Fruit fly (Drosophila melanogaster) whole organism, embryonic: ENCODE results near the gene CG14966.

Experiments used
- CG10431 ChIP-seq: fragments of 200-800 bp; sonication (Bioruptor generic); optimal IDR thresholded peaks from 3 replicates; lab custom pipeline; 2018; ENCODE audit warnings: missing biosample characterization, mild to moderate bottlenecking, missing genetic modification characterization
- CG10979 ChIP-seq: fragments of 200-800 bp; sonication (Bioruptor generic); optimal IDR thresholded peaks from 2 replicates; lab custom pipeline; 2018; ENCODE audit warnings: missing biosample characterization, mild to moderate bottlenecking, missing genetic modification characterization, moderate library complexity
- CG12155 ChIP-seq: fragments of 200-800 bp; sonication (Bioruptor generic); optimal IDR thresholded peaks from 3 replicates; lab custom pipeline; 2016; ENCODE audit warnings: missing biosample characterization, missing genetic modification characterization
- CG12299 ChIP-seq: fragments of 200-800 bp; sonication (Bioruptor generic); optimal IDR thresholded peaks from 2 replicates; lab custom pipeline; 2018; ENCODE audit warnings: missing biosample characterization, mild to moderate bottlenecking, missing genetic modification characterization
- CG13123 ChIP-seq: fragments of 200-800 bp; sonication (Bioruptor generic); optimal IDR thresholded peaks from 2 replicates; lab custom pipeline; 2016; ENCODE audit warnings: missing biosample characterization, missing genetic modification characterization
- CG13296 ChIP-seq: fragments of 200-800 bp; sonication (Bioruptor generic); optimal IDR thresholded peaks from 3 replicates; lab custom pipeline; 2018; ENCODE audit warnings: missing biosample characterization, mild to moderate bottlenecking, missing genetic modification characterization
- CG13775 ChIP-seq: fragments of 200-800 bp; sonication (Bioruptor generic); optimal IDR thresholded peaks from 3 replicates; lab custom pipeline; 2017; ENCODE audit warnings: missing biosample characterization, mild to moderate bottlenecking, missing genetic modification characterization
- CG1647 ChIP-seq: fragments of 200-800 bp; sonication (Bioruptor generic); optimal IDR thresholded peaks from 3 replicates; lab custom pipeline; 2016; ENCODE audit warnings: missing biosample characterization, missing genetic modification characterization
- CG17568 ChIP-seq: fragments of 200-800 bp; sonication (Bioruptor generic); optimal IDR thresholded peaks from 2 replicates; lab custom pipeline; 2018; ENCODE audit warnings: missing biosample characterization, mild to moderate bottlenecking, missing genetic modification characterization, moderate library complexity
- CG31365 ChIP-seq: fragments of 200-800 bp; sonication (Bioruptor generic); optimal IDR thresholded peaks from 2 replicates; lab custom pipeline; 2018; ENCODE audit warnings: missing biosample characterization, mild to moderate bottlenecking, missing genetic modification characterization
- CG3847 ChIP-seq: fragments of 200-800 bp; sonication (Bioruptor generic); IDR thresholded peaks from 2 replicates; pipeline ENCODE4 v1.3.6; 2022; ENCODE audit warnings: missing biosample characterization, missing genetic modification characterization
- CG4360 ChIP-seq: fragments of 200-800 bp; sonication (Bioruptor generic); IDR thresholded peaks from 2 replicates; pipeline ENCODE4 v1.3.6; 2022; ENCODE audit warnings: missing biosample characterization, missing genetic modification characterization
- CG4820 ChIP-seq: fragments of 200-800 bp; sonication (Bioruptor generic); optimal IDR thresholded peaks from 3 replicates; lab custom pipeline; 2016; ENCODE audit warnings: missing biosample characterization, missing genetic modification characterization
- CG7556 ChIP-seq: fragments of 200-800 bp; sonication (Bioruptor generic); optimal IDR thresholded peaks from 2 replicates; lab custom pipeline; 2017; ENCODE audit warnings: missing biosample characterization, mild to moderate bottlenecking, missing genetic modification characterization
- CG8944 ChIP-seq: fragments of 200-800 bp; sonication (Bioruptor generic); optimal IDR thresholded peaks from 3 replicates; lab custom pipeline; 2016; ENCODE audit warnings: missing biosample characterization, missing genetic modification characterization
- CG9727 ChIP-seq: fragments of 200-800 bp; sonication (Bioruptor generic); optimal IDR thresholded peaks from 3 replicates; lab custom pipeline; 2017; ENCODE audit warnings: missing biosample characterization, mild to moderate bottlenecking, missing genetic modification characterization
- Dref ChIP-seq: fragments of 200-800 bp; sonication (Bioruptor generic); IDR thresholded peaks from 2 replicates; pipeline ENCODE4 v1.3.6; 2022; ENCODE audit warnings: missing biosample characterization, missing genetic modification characterization
- Fer1 ChIP-seq: fragments of 200-800 bp; sonication (Bioruptor generic); optimal IDR thresholded peaks from 2 replicates; lab custom pipeline; 2017; ENCODE audit warnings: missing biosample characterization, mild to moderate bottlenecking, missing genetic modification characterization
- HmgD ChIP-seq: fragments of 200-800 bp; sonication (Bioruptor generic); optimal IDR thresholded peaks from 3 replicates; lab custom pipeline; 2016; ENCODE audit warnings: missing biosample characterization, missing genetic modification characterization
- HmgZ ChIP-seq: fragments of 200-800 bp; sonication (Bioruptor generic); optimal IDR thresholded peaks from 2 replicates; lab custom pipeline; 2018; ENCODE audit warnings: missing biosample characterization, mild to moderate bottlenecking, missing genetic modification characterization
- NFAT ChIP-seq: fragments of 200-800 bp; sonication (Bioruptor generic); IDR thresholded peaks from 2 replicates; pipeline ENCODE4 v1.3.6; 2022; ENCODE audit warnings: missing biosample characterization, missing genetic modification characterization
- Oli ChIP-seq: fragments of 200-800 bp; sonication (Bioruptor generic); optimal IDR thresholded peaks from 2 replicates; lab custom pipeline; 2018; ENCODE audit warnings: missing biosample characterization, mild to moderate bottlenecking, missing genetic modification characterization, moderate library complexity
- Optix ChIP-seq: fragments of 200-800 bp; sonication (Bioruptor generic); IDR thresholded peaks from 3 replicates; pipeline ENCODE4 v1.3.6; 2022; ENCODE audit warnings: missing biosample characterization, missing genetic modification characterization
- Xbp1 ChIP-seq: fragments of 200-800 bp; sonication (Bioruptor generic); optimal IDR thresholded peaks from 3 replicates; lab custom pipeline; 2016; ENCODE audit warnings: missing biosample characterization, mild to moderate bottlenecking, missing genetic modification characterization
- ab ChIP-seq: fragments of 200-800 bp; sonication (Bioruptor generic); optimal IDR thresholded peaks from 2 replicates; lab custom pipeline; 2016; ENCODE audit warnings: missing biosample characterization, missing genetic modification characterization
- abd-A ChIP-seq: fragments of 200-800 bp; sonication (Bioruptor generic); optimal IDR thresholded peaks from 3 replicates; lab custom pipeline; 2019; ENCODE audit warnings: missing biosample characterization, mild to moderate bottlenecking, missing genetic modification characterization, moderate library complexity
- ato ChIP-seq: fragments of 200-800 bp; sonication (Bioruptor generic); IDR thresholded peaks from 2 replicates; pipeline ENCODE4 v1.3.6; 2022; ENCODE audit warnings: missing biosample characterization, missing genetic modification characterization; ENCODE audit not compliant: partially characterized antibody
- bigmax ChIP-seq: fragments of 200-800 bp; sonication (Bioruptor generic); optimal IDR thresholded peaks from 2 replicates; lab custom pipeline; 2018; ENCODE audit warnings: missing biosample characterization, mild to moderate bottlenecking, missing genetic modification characterization
- cad ChIP-seq: fragments of >200 bp; optimal IDR thresholded peaks from 2 replicates; lab custom pipeline; 2017; ENCODE audit warnings: missing biosample characterization, missing genetic modification characterization
- cato ChIP-seq: fragments of 200-800 bp; sonication (Bioruptor generic); optimal IDR thresholded peaks from 2 replicates; lab custom pipeline; 2016; ENCODE audit warnings: missing biosample characterization, missing genetic modification characterization, borderline replicate concordance
- caup ChIP-seq: fragments of 200-800 bp; sonication (Bioruptor generic); optimal IDR thresholded peaks from 3 replicates; lab custom pipeline; 2017; ENCODE audit warnings: missing biosample characterization, mild to moderate bottlenecking, missing genetic modification characterization, moderate library complexity; ENCODE audit not compliant: severe bottlenecking
- dpn ChIP-seq, 2 experiments: fragments of 200-800 bp; sonication (Bioruptor generic); optimal IDR thresholded peaks; 3 replicates each; lab custom pipeline; 2016; ENCODE audit warnings: missing biosample characterization in 2 of 2, missing genetic modification characterization in 2 of 2
- fd3F ChIP-seq: fragments of 200-800 bp; sonication (Bioruptor generic); optimal IDR thresholded peaks from 2 replicates; lab custom pipeline; 2018; ENCODE audit warnings: missing biosample characterization, mild to moderate bottlenecking, missing genetic modification characterization, moderate library complexity
- fu2 ChIP-seq: fragments of 200-800 bp; sonication (Bioruptor generic); optimal IDR thresholded peaks from 2 replicates; lab custom pipeline; 2016; ENCODE audit warnings: missing biosample characterization, missing genetic modification characterization
- gcm ChIP-seq: fragments of 200-800 bp; sonication (Bioruptor generic); optimal IDR thresholded peaks from 2 replicates; lab custom pipeline; 2019; ENCODE audit warnings: missing biosample characterization, mild to moderate bottlenecking, missing genetic modification characterization, moderate library complexity
- hkb ChIP-seq, 2 experiments: fragments of 200-800 bp in 1 of 2; fragments of >200 bp in 1 of 2; sonication (Bioruptor generic) in 1 of 2; IDR thresholded peaks in 1 of 2; optimal IDR thresholded peaks in 1 of 2; 2 replicates each; pipeline versions ENCODE4 v1.3.6 to Lab custom; 2017 to 2022; ENCODE audit warnings: missing biosample characterization in 1 of 2, missing genetic modification characterization in 1 of 2
- ind ChIP-seq: fragments of 200-800 bp; sonication (Bioruptor generic); optimal IDR thresholded peaks from 3 replicates; lab custom pipeline; 2016; ENCODE audit warnings: missing biosample characterization, missing genetic modification characterization
- inv ChIP-seq: fragments of 200-800 bp; sonication (Bioruptor generic); IDR thresholded peaks from 2 replicates; pipeline ENCODE4 v1.3.6; 2022; ENCODE audit warnings: missing biosample characterization, missing genetic modification characterization; ENCODE audit not compliant: partially characterized antibody
- kay ChIP-seq: fragments of 200-800 bp; sonication (Bioruptor generic); optimal IDR thresholded peaks from 2 replicates; lab custom pipeline; 2016; ENCODE audit warnings: missing biosample characterization, missing genetic modification characterization
- lbe ChIP-seq: fragments of 200-800 bp; sonication (Bioruptor generic); optimal IDR thresholded peaks from 2 replicates; lab custom pipeline; 2016; ENCODE audit warnings: missing biosample characterization, mild to moderate bottlenecking, missing genetic modification characterization
- p53 ChIP-seq: fragments of 200-800 bp; sonication (Bioruptor generic); optimal IDR thresholded peaks from 2 replicates; lab custom pipeline; 2016; ENCODE audit warnings: missing biosample characterization, missing genetic modification characterization
- pho ChIP-seq: fragments of 200-800 bp; sonication (Bioruptor generic); optimal IDR thresholded peaks from 2 replicates; lab custom pipeline; 2016; ENCODE audit warnings: missing biosample characterization, missing genetic modification characterization
- pum ChIP-seq: fragments of 200-800 bp; sonication (Bioruptor generic); optimal IDR thresholded peaks from 2 replicates; lab custom pipeline; 2016; ENCODE audit warnings: missing biosample characterization, missing genetic modification characterization
- sens ChIP-seq: fragments of 200-800 bp; sonication (Bioruptor generic); peaks from one replicate; lab custom pipeline; 2016; ENCODE audit warnings: missing biosample characterization, missing genetic modification characterization
- sug ChIP-seq: fragments of 200-800 bp; optimal IDR thresholded peaks from 2 replicates; lab custom pipeline; 2019; ENCODE audit warnings: missing biosample characterization, mild to moderate bottlenecking, missing genetic modification characterization, moderate library complexity
- tup ChIP-seq: fragments of 200-800 bp; sonication (Bioruptor generic); optimal IDR thresholded peaks from 2 replicates; lab custom pipeline; 2016; ENCODE audit warnings: missing biosample characterization, mild to moderate bottlenecking, missing genetic modification characterization, moderate library complexity
- zen2 ChIP-seq: fragments of 200-800 bp; sonication (Bioruptor generic); IDR thresholded peaks from 3 replicates; pipeline ENCODE4 v1.3.6; 2022; ENCODE audit warnings: missing biosample characterization, missing genetic modification characterization; ENCODE audit not compliant: partially characterized antibody

CG14966 gene

DNA sequence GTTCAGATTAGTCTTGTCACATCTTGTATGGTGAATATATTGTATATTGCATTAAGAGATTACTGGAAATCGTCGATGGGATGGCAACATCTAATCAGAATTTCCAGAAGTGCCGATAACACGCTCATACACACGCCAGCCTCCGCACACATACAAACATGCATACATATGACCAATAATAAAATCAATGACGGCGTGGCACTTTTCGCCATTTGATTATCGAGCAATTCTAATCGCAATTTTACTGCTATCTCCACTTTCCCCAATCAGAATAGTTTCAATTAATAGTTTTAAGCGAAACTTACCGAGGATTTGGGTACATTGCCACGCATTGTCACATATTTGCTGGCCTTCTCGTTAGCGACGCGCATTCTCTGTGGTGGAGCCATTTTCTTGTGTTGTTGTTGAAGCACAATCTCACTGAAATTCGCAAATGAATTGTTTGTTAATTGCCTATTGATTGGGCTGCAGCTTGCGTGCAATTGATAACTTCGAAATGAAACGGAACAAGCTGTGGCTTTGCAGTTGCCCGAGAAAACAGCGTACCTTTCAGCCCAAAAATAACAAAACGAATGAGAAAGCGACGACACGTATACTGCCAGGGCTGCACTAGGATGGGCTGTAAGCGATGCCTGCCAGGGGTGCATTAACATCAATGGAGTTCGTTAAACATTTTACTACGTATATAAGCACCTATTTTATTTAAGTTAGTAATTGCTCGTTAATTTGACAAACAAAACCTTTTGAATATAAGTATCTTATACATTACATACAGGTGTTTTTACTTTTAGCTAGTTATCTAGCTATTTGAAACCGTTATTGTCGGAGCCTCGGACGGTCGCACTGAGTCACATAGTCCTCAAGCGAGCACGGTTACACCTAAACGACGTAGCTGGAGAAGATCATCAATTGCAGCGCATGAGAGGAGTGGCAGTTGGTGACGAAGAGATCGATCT is 1.3 kb upstream of the CG14966 start, which contains the start of the genes CG32276 and gry (continued):
- TF ChIP-seq CG1647 = peak; percentile 79
- peak; percentile 65 for TF ChIP-seq HmgD
- TF ChIP-seq CG12155 (GFP tag; lab: Kevin White, UChicago) = peak; percentile 86
- TF ChIP-seq fd3F (GFP tag; lab: Kevin White, UChicago) = peak; percentile 53
- TF ChIP-seq HmgZ (tag; lab: Kevin White, UChicago) = peak; percentile 93
- peak; percentile 60 for TF ChIP-seq cato
- no peak for TF ChIP-seq CG10431
- peak; percentile 63 for TF ChIP-seq tup (GFP tag; lab: Kevin White, UChicago)
- TF ChIP-seq zen2 (GFP tag; lab: Robert Waterston, UW) = no peak
- no peak for TF ChIP-seq ato (GFP tag; lab: Robert Waterston, UW)
- peak; percentile 81 for TF ChIP-seq ind (GFP tag; lab: Kevin White, UChicago)
- peak; percentile 77 for TF ChIP-seq Fer1
- peak; percentile 73 for TF ChIP-seq CG9727
- TF ChIP-seq CG8944 (GFP tag; lab: Kevin White, UChicago) = peak; percentile 82
- TF ChIP-seq hkb (optimal IDR thresholded peaks at IDR 0.05; lab: Kevin White, UChicago) = peak; percentile 33
- TF ChIP-seq hkb (GFP tag; IDR thresholded peaks at IDR 0.05; lab: Robert Waterston, UW) = peak; percentile 65
- TF ChIP-seq bigmax = no peak
- TF ChIP-seq CG13296 (GFP tag; lab: Kevin White, UChicago) = peak; percentile 65
- peak; percentile 60 for TF ChIP-seq CG7556 (GFP tag; lab: Kevin White, UChicago)
- no peak for TF ChIP-seq CG31365 (tag; lab: Kevin White, UChicago)
- no peak for TF ChIP-seq sug
- peak; percentile 52 for TF ChIP-seq ab (GFP tag; lab: Kevin White, UChicago)
- peak; percentile 80 for TF ChIP-seq CG13775 (GFP tag; lab: Kevin White, UChicago)
- peak; percentile 15; the same call in 1 of the 2 replicates for TF ChIP-seq inv (GFP tag; lab: Robert Waterston, UW)
- no peak for TF ChIP-seq cad (GFP tag; lab: Kevin White, UChicago)
- peak; percentile 94 for TF ChIP-seq sens (GFP tag; lab: Kevin White, UChicago)
- TF ChIP-seq CG3847 (GFP tag; lab: Robert Waterston, UW) = peak; percentile 83
- peak; percentile 96 for TF ChIP-seq Xbp1 (GFP tag; lab: Kevin White, UChicago)
- TF ChIP-seq Optix (GFP tag; lab: Robert Waterston, UW) = peak; percentile 60; the same call in 2 of the 3 replicates
- peak; percentile 55; the same call in 1 of the 2 replicates for TF ChIP-seq CG4360 (GFP tag; lab: Robert Waterston, UW)
- peak; percentile 68 for TF ChIP-seq CG12299
- TF ChIP-seq pum = peak; percentile 79
- no peak for TF ChIP-seq gcm
- peak; percentile 75 for TF ChIP-seq NFAT (GFP tag; lab: Robert Waterston, UW)
- peak; percentile 71 for TF ChIP-seq CG10979 (tag; lab: Kevin White, UChicago)
- no peak for TF ChIP-seq abd-A (tag; lab: Kevin White, UChicago)
- peak; percentile 77 for TF ChIP-seq CG4820
- peak; percentile 83 for TF ChIP-seq kay (GFP tag; lab: Kevin White, UChicago)
- peak; percentile 76 for TF ChIP-seq fu2 (GFP tag; lab: Kevin White, UChicago)
- TF ChIP-seq dpn (GFP tag; optimal IDR thresholded peaks at IDR 0.05; lab: Kevin White, UChicago) = peak; percentile 76 to 81
- TF ChIP-seq Dref (GFP tag; lab: Robert Waterston, UW) = 0 out of 2 replicates have a peak, but pooled peaks have one; percentile 39
- TF ChIP-seq lbe (GFP tag; lab: Kevin White, UChicago) = peak; percentile 73
- TF ChIP-seq p53 (GFP tag; lab: Kevin White, UChicago) = peak; percentile 58
- TF ChIP-seq CG17568 (GFP tag; lab: Kevin White, UChicago) = no peak
- TF ChIP-seq Oli (tag; lab: Kevin White, UChicago) = peak; percentile 54
- peak; percentile 69 for TF ChIP-seq caup
- peak; percentile 54 for TF ChIP-seq CG13123 (GFP tag; lab: Kevin White, UChicago)
- TF ChIP-seq pho (GFP tag; lab: Kevin White, UChicago) = peak; percentile 79
